Worm (Caenorhabditis elegans) whole organism, L4 larva: ENCODE data around the gene srt-34.

Experiments
- F10B5.3 ChIP-seq: sonication (generic microtip); optimal IDR thresholded peaks from 2 replicates; lab custom pipeline; 2016; ENCODE audit warnings: mild to moderate bottlenecking, missing genetic modification characterization, missing compliant biosample characterization
- F49E8.2 ChIP-seq: sonication (generic microtip); optimal IDR thresholded peaks from 2 replicates; lab custom pipeline; 2016; ENCODE audit warnings: missing compliant biosample characterization, mild to moderate bottlenecking, missing genetic modification characterization, borderline replicate concordance
- R02D3.7 ChIP-seq: fragments of 150-350 bp; sonication (generic microtip); optimal IDR thresholded peaks from 3 replicates; lab custom pipeline; 2014; ENCODE audit warnings: missing biosample characterization, missing genetic modification characterization
- T26A8.4 ChIP-seq: fragments of 200-800 bp; sonication (Bioruptor generic); IDR thresholded peaks from 2 replicates; pipeline ENCODE4 v1.3.6; 2022; ENCODE audit warnings: missing genetic modification characterization, missing compliant biosample characterization
- Y48G9A.11 ChIP-seq: fragments of 200-800 bp; sonication (Bioruptor generic); IDR thresholded peaks from 2 replicates; pipeline ENCODE4 v1.3.6; 2022; ENCODE audit warnings: missing genetic modification reagents, missing genetic modification characterization, missing compliant biosample characterization
- aha-1 ChIP-seq: fragments of 150-350 bp; peaks from one replicate; lab custom pipeline; 2014; ENCODE audit warnings: missing biosample characterization, missing genetic modification characterization
- aly-2 ChIP-seq: sonication (generic microtip); optimal IDR thresholded peaks from 2 replicates; lab custom pipeline; 2018; ENCODE audit warnings: missing biosample characterization, missing genetic modification characterization
- arid-1 ChIP-seq: fragments of 200-800 bp; sonication (Bioruptor generic); conservative IDR thresholded peaks from 2 replicates; pipeline ENCODE4 v1.3.6; 2022; ENCODE audit warnings: missing genetic modification reagents, missing genetic modification characterization, missing compliant biosample characterization
- ceh-44 ChIP-seq: fragments of 200-800 bp; sonication (Bioruptor generic); IDR thresholded peaks from 2 replicates; pipeline ENCODE4 v1.3.6; 2022; ENCODE audit warnings: missing genetic modification reagents, missing genetic modification characterization, missing compliant biosample characterization
- ceh-62 ChIP-seq: sonication (generic microtip); optimal IDR thresholded peaks from 2 replicates; lab custom pipeline; 2017; ENCODE audit warnings: missing biosample characterization, missing genetic modification characterization
- ceh-82 ChIP-seq: sonication (generic microtip); optimal IDR thresholded peaks from 2 replicates; lab custom pipeline; 2017; ENCODE audit warnings: missing biosample characterization, missing genetic modification characterization
- ctbp-1 ChIP-seq: fragments of 200-800 bp; sonication (Bioruptor generic); IDR thresholded peaks from 2 replicates; pipeline ENCODE4 v1.3.6; 2022; ENCODE audit warnings: missing genetic modification reagents, missing genetic modification characterization, missing compliant biosample characterization
- daf-16 ChIP-seq, 3 experiments: sonication (generic microtip); optimal IDR thresholded peaks; 2 replicates each; lab custom pipeline; 2016 to 2017; ENCODE audit warnings: missing genetic modification characterization in 3 of 3, missing genetic modification reagents in 3 of 3, mild to moderate bottlenecking in 2 of 3, missing compliant biosample characterization in 2 of 3, missing biosample characterization in 1 of 3, moderate library complexity in 1 of 3
- daf-19 ChIP-seq: fragments of 200-800 bp; sonication (Bioruptor generic); conservative IDR thresholded peaks from 2 replicates; pipeline ENCODE4 v1.3.6; 2022; ENCODE audit warnings: missing genetic modification characterization, missing compliant biosample characterization
- daf-8 ChIP-seq: fragments of 200-800 bp; sonication (Bioruptor generic); IDR thresholded peaks from 2 replicates; pipeline ENCODE4 v1.3.6; 2022; ENCODE audit warnings: missing genetic modification characterization, missing compliant biosample characterization
- fkh-10 ChIP-seq: fragments of 150-350 bp; optimal IDR thresholded peaks from 2 replicates; lab custom pipeline; 2014; ENCODE audit warnings: missing biosample characterization, missing genetic modification reagents, missing genetic modification characterization
- gei-8 ChIP-seq: fragments of 200-800 bp; sonication (Bioruptor generic); optimal IDR thresholded peaks from 2 replicates; lab custom pipeline; 2018; ENCODE audit warnings: mild to moderate bottlenecking, missing genetic modification characterization, missing compliant biosample characterization
- hmg-1.1 ChIP-seq: fragments of 200-800 bp; sonication (Bioruptor generic); IDR thresholded peaks from 2 replicates; pipeline ENCODE4 v1.3.6; 2022; ENCODE audit warnings: missing genetic modification reagents, missing genetic modification characterization, missing compliant biosample characterization
- lim-7 ChIP-seq: fragments of 200-800 bp; sonication (Bioruptor generic); IDR thresholded peaks from 2 replicates; pipeline ENCODE4 v1.3.6; 2022; ENCODE audit warnings: missing genetic modification characterization, missing compliant biosample characterization
- lin-1 ChIP-seq: fragments of 200-800 bp; sonication (Bioruptor generic); IDR thresholded peaks from 2 replicates; pipeline ENCODE4 v1.3.6; 2022; ENCODE audit warnings: missing genetic modification reagents, missing genetic modification characterization, missing compliant biosample characterization
- lin-13 ChIP-seq: fragments of 150-350 bp; optimal IDR thresholded peaks from 2 replicates; lab custom pipeline; 2014; ENCODE audit warnings: missing biosample characterization, missing genetic modification reagents, missing genetic modification characterization
- lin-29 ChIP-seq: fragments of 200-800 bp; sonication (Bioruptor generic); IDR thresholded peaks from 2 replicates; pipeline ENCODE4 v1.3.6; 2022; ENCODE audit warnings: missing genetic modification reagents, missing genetic modification characterization, missing compliant biosample characterization
- lin-39 ChIP-seq: fragments of 150-350 bp; optimal IDR thresholded peaks from 2 replicates; lab custom pipeline; 2014; ENCODE audit warnings: missing biosample characterization, missing genetic modification reagents, missing genetic modification characterization
- madf-5 ChIP-seq, 2 experiments: fragments of 200-800 bp; sonication (Bioruptor generic); IDR thresholded peaks; 2 replicates each; pipeline ENCODE4 v1.3.6; 2022; ENCODE audit warnings: missing compliant biosample characterization in 2 of 2, missing genetic modification characterization in 2 of 2
- madf-9 ChIP-seq: fragments of 200-800 bp; sonication (Bioruptor generic); conservative IDR thresholded peaks from 2 replicates; pipeline ENCODE4 v1.3.6; 2022; ENCODE audit warnings: missing genetic modification reagents, missing genetic modification characterization, missing compliant biosample characterization
- mdl-1 ChIP-seq, 2 experiments: fragments of 150-350 bp in 1 of 2; sonication (generic microtip) in 1 of 2; optimal IDR thresholded peaks; 2 replicates each; lab custom pipeline; 2014 to 2017; ENCODE audit warnings: missing biosample characterization in 2 of 2, missing genetic modification characterization in 2 of 2
- mep-1 ChIP-seq: fragments of 150-350 bp; sonication (generic microtip); optimal IDR thresholded peaks from 3 replicates; lab custom pipeline; 2014; ENCODE audit warnings: missing biosample characterization, missing genetic modification characterization
- mxl-3 ChIP-seq: fragments of 200-800 bp; sonication (Bioruptor generic); optimal IDR thresholded peaks from 2 replicates; lab custom pipeline; 2018; ENCODE audit warnings: mild to moderate bottlenecking, missing genetic modification characterization, missing compliant biosample characterization
- nhr-10 ChIP-seq: fragments of 150-350 bp; optimal IDR thresholded peaks from 2 replicates; lab custom pipeline; 2014; ENCODE audit warnings: missing biosample characterization, missing genetic modification characterization
- nhr-111 ChIP-seq: fragments of 200-800 bp; sonication (Bioruptor generic); optimal IDR thresholded peaks from 2 replicates; lab custom pipeline; 2018; ENCODE audit warnings: mild to moderate bottlenecking, missing genetic modification characterization, missing compliant biosample characterization
- nhr-237 ChIP-seq: sonication (generic microtip); optimal IDR thresholded peaks from 2 replicates; lab custom pipeline; 2017; ENCODE audit warnings: missing biosample characterization, missing genetic modification characterization
- nhr-77 ChIP-seq: fragments of 150-350 bp; optimal IDR thresholded peaks from 2 replicates; lab custom pipeline; 2014; ENCODE audit warnings: missing biosample characterization, missing genetic modification characterization
- pha-4 ChIP-seq, 2 experiments: fragments of 150-350 bp in 1 of 2; fragments of 200-800 bp in 1 of 2; sonication (Bioruptor generic) in 1 of 2; IDR thresholded peaks in 1 of 2; optimal IDR thresholded peaks in 1 of 2; 2 replicates each; pipeline versions ENCODE4 v1.3.6 to Lab custom; 2014 to 2022; ENCODE audit warnings: missing genetic modification characterization in 2 of 2, missing genetic modification reagents in 2 of 2, missing biosample characterization in 1 of 2, missing compliant biosample characterization in 1 of 2
- php-3 ChIP-seq: fragments of 200-800 bp; sonication (Bioruptor generic); IDR thresholded peaks from 2 replicates; pipeline ENCODE4 v1.3.6; 2022; ENCODE audit warnings: missing genetic modification reagents, missing genetic modification characterization, missing compliant biosample characterization
- pqm-1 ChIP-seq: sonication (generic microtip); optimal IDR thresholded peaks from 2 replicates; lab custom pipeline; 2017; ENCODE audit warnings: missing biosample characterization, missing genetic modification characterization
- set-16 ChIP-seq: fragments of 200-800 bp; sonication (Bioruptor generic); IDR thresholded peaks from 2 replicates; pipeline ENCODE4 v1.3.6; 2022; ENCODE audit warnings: missing genetic modification reagents, missing genetic modification characterization, missing compliant biosample characterization
- snpc-4 ChIP-seq: fragments of 150-350 bp; optimal IDR thresholded peaks from 2 replicates; lab custom pipeline; 2014; ENCODE audit warnings: missing biosample characterization, missing genetic modification characterization
- spr-1 ChIP-seq: sonication (generic microtip); optimal IDR thresholded peaks from 2 replicates; lab custom pipeline; 2016; ENCODE audit warnings: mild to moderate bottlenecking, missing genetic modification characterization, missing compliant biosample characterization
- spr-3 ChIP-seq: fragments of 200-800 bp; sonication (Bioruptor generic); optimal IDR thresholded peaks from 2 replicates; lab custom pipeline; 2018; ENCODE audit warnings: mild to moderate bottlenecking, missing genetic modification characterization, missing compliant biosample characterization
- tra-1 ChIP-seq: fragments of 200-800 bp; sonication (Bioruptor generic); IDR thresholded peaks from 2 replicates; pipeline ENCODE4 v1.3.6; 2022; ENCODE audit warnings: missing genetic modification reagents, missing genetic modification characterization, missing compliant biosample characterization
- unc-130 ChIP-seq: sonication (generic microtip); optimal IDR thresholded peaks from 2 replicates; lab custom pipeline; 2016; ENCODE audit warnings: missing genetic modification reagents, missing genetic modification characterization, missing compliant biosample characterization
- zfp-3 ChIP-seq: fragments of 200-800 bp; sonication (Bioruptor generic); conservative IDR thresholded peaks from 2 replicates; pipeline ENCODE4 v1.3.6; 2022; ENCODE audit warnings: missing genetic modification reagents, missing genetic modification characterization, missing compliant biosample characterization
- ztf-7 ChIP-seq: fragments of 150-350 bp; optimal IDR thresholded peaks from 2 replicates; lab custom pipeline; 2014; ENCODE audit warnings: missing biosample characterization, missing genetic modification characterization

The srt-34 gene

DNA sequence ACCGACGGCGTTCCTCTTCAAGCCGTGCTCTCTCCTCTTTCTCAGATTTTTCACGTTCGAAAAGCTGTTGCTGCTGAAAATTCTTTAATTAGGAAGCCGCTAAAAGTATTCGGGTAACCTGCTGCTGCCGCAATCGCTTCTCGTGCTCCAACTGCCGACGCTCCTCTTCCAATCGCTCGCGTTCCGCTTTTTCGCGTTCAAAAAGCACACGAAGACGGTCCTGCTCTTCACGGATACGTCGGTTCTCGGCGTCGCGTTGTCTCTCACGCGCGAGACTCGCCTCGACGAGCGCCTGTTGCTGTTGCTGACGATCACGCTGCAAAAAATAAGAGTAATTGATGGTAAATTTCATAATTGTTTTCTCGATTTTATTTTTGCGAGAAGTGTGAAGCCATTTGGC, 17.3 kb downstream of the srt-34 start:
- TF ChIP-seq spr-1 (tag; lab: Kevin White, UChicago) (no peak), lin-13 (GFP tag; lab: Kevin White, UChicago) (no peak), lin-39 (tag; lab: Kevin White, UChicago) (no peak), ceh-82 (no peak), fkh-10 (GFP tag; lab: Kevin White, UChicago) (no peak), madf-9 (GFP tag; lab: Robert Waterston, UW) (no peak), set-16 (GFP tag; lab: Robert Waterston, UW) (peak; percentile 67), hmg-1.1 (GFP tag; lab: Robert Waterston, UW) (no peak), F49E8.2 (tag; lab: Kevin White, UChicago) (no peak), ceh-44 (GFP tag; lab: Robert Waterston, UW) (no peak), aha-1 (peak; percentile 47), lim-7 (no peak), Y48G9A.11 (no peak), daf-16 (GFP tag; optimal IDR thresholded peaks at IDR 0.05; lab: Kevin White, UChicago) (peak in 1 of 2 experiments; percentile 17), daf-16 (tag; optimal IDR thresholded peaks at IDR 0.05; lab: Kevin White, UChicago) (no peak), mxl-3 (GFP tag; lab: Kevin White, UChicago) (no peak)

DNA sequence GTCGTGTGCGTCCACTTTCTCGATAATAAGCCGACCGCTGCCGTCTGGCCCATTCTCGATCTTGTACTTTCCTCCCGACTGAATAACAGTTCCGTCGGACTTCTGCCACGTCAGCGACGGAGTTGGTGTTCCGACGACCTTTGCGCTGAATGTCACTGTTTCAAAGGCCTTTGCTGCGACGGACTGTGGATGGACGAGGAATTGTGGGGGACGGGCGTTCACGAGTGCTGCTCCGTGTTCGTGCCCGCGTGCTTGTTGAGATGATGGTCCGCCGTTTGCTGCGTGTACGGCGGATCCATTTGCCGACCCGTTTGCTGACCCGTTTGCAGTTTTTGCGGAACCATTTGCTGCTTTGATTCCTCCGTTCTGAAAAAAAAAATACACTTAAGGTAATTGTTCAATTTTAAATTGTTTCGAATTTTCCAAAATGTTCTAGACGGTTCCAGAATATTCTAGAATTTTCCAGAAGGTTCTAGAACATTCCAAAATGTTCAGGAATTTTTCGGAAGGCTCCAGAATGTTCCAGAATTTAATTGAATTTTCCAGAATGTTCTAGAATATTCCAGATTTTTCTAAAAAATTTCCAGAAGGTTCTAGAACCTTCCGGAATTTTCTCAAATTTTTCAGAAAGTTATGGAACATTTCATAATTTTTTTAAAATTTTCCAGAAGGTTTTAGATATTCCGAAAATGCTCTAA, 18.7 kb downstream of the srt-34 start:
- TF ChIP-seq tra-1 (GFP tag; lab: Robert Waterston, UW) (no peak), set-16 (GFP tag; lab: Robert Waterston, UW) (peak; percentile 53; the same call in 1 of the 2 replicates), pha-4 (GFP tag; IDR thresholded peaks at IDR 0.05; lab: Robert Waterston, UW) (no peak), pha-4 (tag; optimal IDR thresholded peaks at IDR 0.05; lab: Kevin White, UChicago) (no peak)

DNA sequence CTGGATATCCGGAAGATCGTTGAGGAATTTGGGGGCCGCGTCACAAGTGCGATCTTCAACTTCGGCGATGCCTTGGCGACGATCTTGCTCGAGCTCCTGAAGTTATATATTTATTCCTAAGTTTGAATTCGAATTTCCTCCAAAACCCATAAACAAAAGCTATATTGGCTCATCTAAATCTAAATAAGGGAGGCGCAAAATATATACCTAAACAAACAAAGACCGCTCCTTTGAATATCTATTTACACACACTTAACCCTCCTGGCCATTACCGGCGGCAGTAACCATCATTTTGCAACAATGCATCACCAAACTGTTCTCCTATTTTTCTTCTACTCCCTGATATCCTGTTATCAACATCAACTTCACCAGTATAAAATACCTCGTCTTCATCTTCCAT, 22.0 kb downstream of the srt-34 start, which contains the start of gene F54E2.2:
Gene F54E2.2 (plus strand): TSS at position 301 of the 400 bp plus-strand sequence.
- TF ChIP-seq lin-13 (GFP tag; lab: Kevin White, UChicago) = no peak
- no peak for TF ChIP-seq aly-2
- TF ChIP-seq daf-19 (GFP tag; lab: Robert Waterston, UW) = no peak
- TF ChIP-seq lin-39 (tag; lab: Kevin White, UChicago) = no peak
- no peak for TF ChIP-seq snpc-4 (tag; lab: Kevin White, UChicago)
- no peak for TF ChIP-seq pqm-1 (tag; lab: Kevin White, UChicago)
- TF ChIP-seq nhr-10 (tag; lab: Kevin White, UChicago) = no peak
- no peak for TF ChIP-seq hmg-1.1 (GFP tag; lab: Robert Waterston, UW)
- no peak for TF ChIP-seq madf-5 (GFP tag; IDR thresholded peaks at IDR 0.05; lab: Robert Waterston, UW)
- TF ChIP-seq php-3 (GFP tag; lab: Robert Waterston, UW) = no peak
- no peak for TF ChIP-seq nhr-111 (GFP tag; lab: Kevin White, UChicago)
- TF ChIP-seq lin-1 (GFP tag; lab: Robert Waterston, UW) = no peak

ce11 chrV:2792958-2793357, 25.1 kb downstream of the srt-34 start:
- peak; percentile 66 for TF ChIP-seq aha-1
- no peak for TF ChIP-seq mxl-3 (GFP tag; lab: Kevin White, UChicago)
- no peak for TF ChIP-seq lin-29 (GFP tag; lab: Robert Waterston, UW)
- no peak for TF ChIP-seq F10B5.3 (tag; lab: Kevin White, UChicago)
- TF ChIP-seq, all 104 proteins: peak for 1

- TF ChIP-seq mdl-1 (tag; optimal IDR thresholded peaks at IDR 0.05; lab: Kevin White, UChicago) = no peak
- TF ChIP-seq nhr-77 (tag; lab: Kevin White, UChicago) = no peak
- TF ChIP-seq mep-1 = no peak
- TF ChIP-seq arid-1 (GFP tag; lab: Robert Waterston, UW) = no peak
- no peak for TF ChIP-seq ztf-7 (tag; lab: Kevin White, UChicago)
- no peak for TF ChIP-seq T26A8.4 (GFP tag; lab: Robert Waterston, UW)
- no peak for TF ChIP-seq zfp-3 (GFP tag; lab: Robert Waterston, UW)
- no peak for TF ChIP-seq php-3 (GFP tag; lab: Robert Waterston, UW)
- no peak for TF ChIP-seq nhr-237 (tag; lab: Kevin White, UChicago)
- TF ChIP-seq unc-130 (GFP tag; lab: Kevin White, UChicago) = no peak
- TF ChIP-seq gei-8 = no peak
- TF ChIP-seq spr-3 (GFP tag; lab: Kevin White, UChicago) = no peak
- TF ChIP-seq daf-8 (GFP tag; lab: Robert Waterston, UW) = no peak
- no peak for TF ChIP-seq R02D3.7 (tag; lab: Kevin White, UChicago)
- TF ChIP-seq ctbp-1 = no peak
- TF ChIP-seq ceh-62 (tag; lab: Kevin White, UChicago) = no peak
Observed at ce11 chrV:2780786-2781185, 37.2 kb downstream of the srt-34 start, which contains the start of gene R05D8.11. Gene R05D8.11 (minus strand): TSS chrV:2780886.
